Worm (Caenorhabditis elegans): ENCODE results near the gene C05B5.1.

Gene C05B5.1

DNA sequence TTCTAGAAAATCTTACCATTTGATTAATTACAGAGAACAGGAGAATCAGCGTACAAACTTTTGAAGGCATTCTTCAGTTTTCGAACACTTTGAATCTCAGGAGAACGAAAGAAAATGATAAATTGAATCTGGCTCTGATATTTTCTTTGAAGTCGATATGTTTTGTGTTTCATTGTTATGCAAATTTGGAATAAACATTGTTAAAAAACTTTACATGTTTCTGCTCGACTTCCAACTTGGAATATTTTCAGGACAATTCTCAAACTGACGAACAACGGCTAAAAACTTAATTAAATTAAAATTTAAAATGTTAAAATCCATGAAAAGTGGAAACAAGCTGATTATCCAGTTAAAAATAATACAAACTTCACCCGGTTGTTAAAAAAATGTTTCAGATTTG, at the start of gene C05B5.1:
Gene C05B5.1 (minus strand): TSS at position 101 of the 400 bp plus-strand sequence.
- no peak for TF ChIP-seq hlh-26 (GFP tag; conservative IDR thresholded peaks at IDR 0.05)
- TF ChIP-seq T26A5.8 (tag; optimal IDR thresholded peaks at IDR 0.05), result no peak
- TF ChIP-seq mxl-1 (tag; optimal IDR thresholded peaks at IDR 0.05), result no peak
- no peak for TF ChIP-seq F52B5.7 (tag; optimal IDR thresholded peaks at IDR 0.05)
- TF ChIP-seq repo-1 (tag; optimal IDR thresholded peaks at IDR 0.05), result no peak
- no peak for TF ChIP-seq nhr-27 (tag; optimal IDR thresholded peaks at IDR 0.05)
- TF ChIP-seq dpff-1 (tag; optimal IDR thresholded peaks at IDR 0.05), result no peak
- no peak for TF ChIP-seq lir-1 (GFP tag; conservative IDR thresholded peaks at IDR 0.05)
- TF ChIP-seq lin-54 (GFP tag; optimal IDR thresholded peaks at IDR 0.05), result no peak
- no peak for TF ChIP-seq Y95B8A.8 (GFP tag; IDR thresholded peaks at IDR 0.05)
- TF ChIP-seq F22D6.2 (tag; optimal IDR thresholded peaks at IDR 0.05), result no peak
- TF ChIP-seq F49E8.2 (tag; optimal IDR thresholded peaks at IDR 0.05; ENCODE audit: insufficient read depth), result no peak
- no peak for TF ChIP-seq ztf-22 (GFP tag; optimal IDR thresholded peaks at IDR 0.05)
- no peak for TF ChIP-seq K11D2.4 (GFP tag; IDR thresholded peaks at IDR 0.05)

DNA sequence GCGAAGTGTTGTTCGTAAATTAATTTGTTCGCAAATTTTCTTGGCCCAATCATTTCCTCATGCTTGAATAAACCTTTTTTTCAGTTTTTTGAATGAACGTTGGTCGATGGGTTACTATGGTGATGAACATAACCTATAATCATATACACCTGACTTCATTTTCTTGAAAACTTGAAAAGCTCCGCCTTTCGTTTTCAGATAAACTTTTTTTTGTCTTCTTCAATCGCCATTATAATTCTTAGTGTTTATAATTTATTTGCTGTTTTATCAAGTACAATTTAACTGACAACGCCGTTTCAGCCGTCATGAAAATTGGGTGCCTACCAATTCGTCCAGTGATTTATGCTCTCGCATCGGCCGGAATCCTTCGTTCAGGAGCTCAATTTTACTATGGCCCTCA, 48.9 kb upstream of the C05B5.1 start, which contains the start of gene M04D8.7:
Gene M04D8.7 (plus strand): TSS at position 301 of the 400 bp plus-strand sequence.
- no peak for TF ChIP-seq rpc-1 (optimal IDR thresholded peaks at IDR 0.05)
- no peak for TF ChIP-seq rpc-1 (tag; optimal IDR thresholded peaks at IDR 0.05)
- no peak for TF ChIP-seq unc-62 (GFP tag; optimal IDR thresholded peaks at IDR 0.05)

DNA sequence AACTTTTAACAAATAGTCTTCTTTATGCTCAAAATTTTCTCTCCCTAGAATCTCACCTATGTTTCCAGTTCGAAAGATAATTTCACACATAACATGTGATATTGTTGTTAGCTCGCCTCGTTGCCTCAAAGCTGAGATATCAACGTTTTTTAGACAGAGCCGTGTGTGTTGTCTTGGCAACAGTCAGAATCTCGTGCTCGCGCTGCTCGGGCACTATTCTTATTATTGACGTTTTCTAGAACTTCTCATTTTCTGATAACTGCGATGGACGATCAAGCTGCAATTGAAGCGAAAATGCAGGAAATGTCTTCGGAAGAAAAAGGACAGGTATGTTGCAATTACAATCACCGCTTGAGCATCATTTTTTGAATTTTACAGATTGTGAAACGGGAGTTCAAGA, 47.5 kb upstream of the C05B5.1 start, which contains the start of gene xbx-3:
Gene xbx-3 (plus strand): TSS at position 163 of the 400 bp plus-strand sequence.
- TF ChIP-seq ceh-91 (GFP tag; IDR thresholded peaks at IDR 0.05) (no peak), hlh-26 (GFP tag; conservative IDR thresholded peaks at IDR 0.05) (no peak), tbp1 (GFP tag; optimal IDR thresholded peaks at IDR 0.05) (no peak)

DNA sequence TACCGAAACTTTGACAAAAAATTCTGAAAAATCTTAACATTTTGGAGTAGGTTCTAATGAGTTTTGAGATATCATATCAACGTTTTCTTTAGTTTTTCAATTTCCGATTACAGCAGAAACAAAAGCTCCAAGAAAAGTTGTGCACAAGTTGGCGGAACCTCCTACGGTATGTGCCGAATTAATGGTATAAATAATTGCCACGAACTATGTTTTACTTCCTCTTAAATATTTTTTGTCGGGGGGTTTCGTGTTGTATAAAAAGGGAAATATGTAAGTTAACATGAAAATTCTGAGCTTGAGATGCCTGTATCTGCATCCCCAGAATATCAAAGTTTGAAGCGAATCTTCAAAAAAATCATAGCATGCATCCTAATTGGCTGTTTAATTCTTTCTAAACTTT, 45.6 kb upstream of the C05B5.1 start, which contains the start of gene M04D8.8:
Gene M04D8.8 (plus strand): TSS at position 301 of the 400 bp plus-strand sequence.
- TF ChIP-seq F55B11.4 (tag; optimal IDR thresholded peaks at IDR 0.05; ENCODE audit: borderline replicate concordance, insufficient read depth), result no peak
- TF ChIP-seq lir-1 (GFP tag; conservative IDR thresholded peaks at IDR 0.05), result no peak
- no peak for TF ChIP-seq F10E7.11 (tag; optimal IDR thresholded peaks at IDR 0.05)
- no peak for TF ChIP-seq pbrm-1 (GFP tag; IDR thresholded peaks at IDR 0.05)
- no peak for TF ChIP-seq pha-4 (tag; optimal IDR thresholded peaks at IDR 0.05)
- no peak for TF ChIP-seq F23B12.7 (tag; optimal IDR thresholded peaks at IDR 0.05; ENCODE audit: insufficient read depth)
- no peak for TF ChIP-seq F57C9.4 (tag; optimal IDR thresholded peaks at IDR 0.05)

DNA sequence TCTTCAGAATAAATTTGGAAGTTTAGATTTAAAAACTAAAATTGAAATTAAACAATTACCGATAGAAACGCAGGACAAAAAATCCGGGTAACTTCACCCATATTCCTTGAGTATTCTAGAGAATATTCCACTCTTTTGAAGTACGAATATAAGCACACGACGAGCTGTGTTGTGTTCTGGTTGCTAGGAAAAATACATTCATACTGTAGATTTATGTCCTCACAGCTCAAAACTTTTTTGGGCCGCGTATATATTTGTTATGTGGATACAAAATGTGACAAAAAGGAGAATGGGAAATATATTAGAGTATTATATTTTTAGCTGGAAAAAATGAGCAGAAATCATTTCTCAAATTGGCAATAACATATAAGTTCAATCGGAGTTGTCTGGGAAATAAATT, 45.0 kb upstream of the C05B5.1 start, which contains the start of gene M04D8.5:
Gene M04D8.5 (minus strand): TSS at position 101 of the 400 bp plus-strand sequence.
- TF ChIP-seq madf-10 (tag; optimal IDR thresholded peaks at IDR 0.05) (no peak), ceh-27 (GFP tag; optimal IDR thresholded peaks at IDR 0.05) (no peak), somi-1 (GFP tag; optimal IDR thresholded peaks at IDR 0.05) (no peak), bed-1 (GFP tag; IDR thresholded peaks at IDR 0.05) (no peak), snpc-4 (GFP tag; optimal IDR thresholded peaks at IDR 0.05) (no peak), snpc-4 (tag; optimal IDR thresholded peaks at IDR 0.05) (no peak), ztf-3 (GFP tag; optimal IDR thresholded peaks at IDR 0.05) (no peak), hlh-26 (GFP tag; conservative IDR thresholded peaks at IDR 0.05) (no peak), B0019.2 (GFP tag; conservative IDR thresholded peaks at IDR 0.05) (no peak), dpl-1 (GFP tag; optimal IDR thresholded peaks at IDR 0.05) (no peak), ekl-4 (GFP tag; IDR thresholded peaks at IDR 0.05) (no peak), F23B12.7 (tag; optimal IDR thresholded peaks at IDR 0.05; ENCODE audit: insufficient read depth) (no peak), tbx-9 (tag; optimal IDR thresholded peaks at IDR 0.05; ENCODE audit: borderline replicate concordance) (no peak), aptf-2 (GFP tag; conservative IDR thresholded peaks at IDR 0.05) (no peak), B0035.1 (tag; optimal IDR thresholded peaks at IDR 0.05) (no peak)

Data from whole organism, young adult.